Worm (Caenorhabditis elegans) whole organism, L2 larva: ENCODE data around the gene suf-1.

Experiments used
- C34F6.9 ChIP-seq: fragments of 150-350 bp; optimal IDR thresholded peaks from 2 replicates; lab custom pipeline; 2014; ENCODE audit warnings: missing biosample characterization, missing genetic modification characterization
- F13H6.1 ChIP-seq: sonication (generic microtip); optimal IDR thresholded peaks from 2 replicates; lab custom pipeline; 2016; ENCODE audit warnings: missing genetic modification characterization, missing compliant biosample characterization
- R02D3.7 ChIP-seq: fragments of 150-350 bp; optimal IDR thresholded peaks from 2 replicates; lab custom pipeline; 2014; ENCODE audit warnings: missing biosample characterization, missing genetic modification characterization
- ZK546.5 ChIP-seq: sonication (generic microtip); optimal IDR thresholded peaks from 2 replicates; lab custom pipeline; 2017; ENCODE audit warnings: missing biosample characterization, missing genetic modification characterization
- aly-2 ChIP-seq: fragments of 150-350 bp; optimal IDR thresholded peaks from 2 replicates; lab custom pipeline; 2014; ENCODE audit warnings: missing biosample characterization, missing genetic modification characterization
- blmp-1 ChIP-seq: sonication (generic microtip); optimal IDR thresholded peaks from 2 replicates; lab custom pipeline; 2017; ENCODE audit warnings: missing genetic modification characterization, mild to moderate bottlenecking, missing compliant biosample characterization, antibody characterized with exemption, moderate library complexity; ENCODE audit not compliant: insufficient read depth
- ceh-16 ChIP-seq: fragments of 150-350 bp; optimal IDR thresholded peaks from 2 replicates; lab custom pipeline; 2014; ENCODE audit warnings: missing biosample characterization, missing genetic modification characterization
- ceh-82 ChIP-seq: fragments of 150-350 bp; optimal IDR thresholded peaks from 2 replicates; lab custom pipeline; 2014; ENCODE audit warnings: missing biosample characterization, missing genetic modification characterization
- crh-2 ChIP-seq: sonication (generic microtip); optimal IDR thresholded peaks from 2 replicates; lab custom pipeline; 2017; ENCODE audit warnings: missing biosample characterization, missing genetic modification characterization
- dmd-4 ChIP-seq: sonication (generic microtip); optimal IDR thresholded peaks from 2 replicates; lab custom pipeline; 2017; ENCODE audit warnings: missing biosample characterization, missing genetic modification characterization
- egl-27 ChIP-seq: sonication (generic microtip); optimal IDR thresholded peaks from 3 replicates; lab custom pipeline; 2017; ENCODE audit warnings: missing biosample characterization, missing genetic modification reagents, missing genetic modification characterization
- elt-1 ChIP-seq: fragments of 150-350 bp; optimal IDR thresholded peaks from 2 replicates; lab custom pipeline; 2014; ENCODE audit warnings: missing biosample characterization, missing genetic modification characterization
- elt-3 ChIP-seq: sonication (generic microtip); optimal IDR thresholded peaks from 2 replicates; lab custom pipeline; 2017; ENCODE audit warnings: missing biosample characterization, missing genetic modification characterization
- fos-1 ChIP-seq: fragments of 150-350 bp; optimal IDR thresholded peaks from 2 replicates; lab custom pipeline; 2014; ENCODE audit warnings: missing biosample characterization, missing genetic modification characterization
- gmeb-1 ChIP-seq: fragments of 150-350 bp; optimal IDR thresholded peaks from 2 replicates; lab custom pipeline; 2014; ENCODE audit warnings: missing biosample characterization, missing genetic modification characterization
- lin-11 ChIP-seq: fragments of 150-350 bp; sonication (generic microtip); optimal IDR thresholded peaks from 2 replicates; lab custom pipeline; 2014; ENCODE audit warnings: missing biosample characterization, missing genetic modification characterization, inconsistent platforms, mixed read lengths
- lin-13 ChIP-seq: fragments of 150-350 bp; optimal IDR thresholded peaks from 2 replicates; lab custom pipeline; 2014; ENCODE audit warnings: missing biosample characterization, missing genetic modification reagents, missing genetic modification characterization
- lin-39 ChIP-seq: fragments of 150-350 bp; optimal IDR thresholded peaks from 2 replicates; lab custom pipeline; 2014; ENCODE audit warnings: missing biosample characterization, missing genetic modification reagents, missing genetic modification characterization
- nhr-10 ChIP-seq: sonication (generic microtip); optimal IDR thresholded peaks from 2 replicates; lab custom pipeline; 2017; ENCODE audit warnings: missing biosample characterization, missing genetic modification characterization
- nhr-11 ChIP-seq: fragments of 150-350 bp; optimal IDR thresholded peaks from 2 replicates; lab custom pipeline; 2014; ENCODE audit warnings: missing biosample characterization, missing genetic modification characterization
- nhr-12 ChIP-seq: fragments of 150-350 bp; optimal IDR thresholded peaks from 2 replicates; lab custom pipeline; 2014; ENCODE audit warnings: missing biosample characterization, missing genetic modification characterization
- nhr-129 ChIP-seq: fragments of 150-350 bp; optimal IDR thresholded peaks from 2 replicates; lab custom pipeline; 2014; ENCODE audit warnings: missing biosample characterization, missing genetic modification characterization
- nhr-23 ChIP-seq: fragments of 150-350 bp; optimal IDR thresholded peaks from 2 replicates; lab custom pipeline; 2014; ENCODE audit warnings: missing biosample characterization, missing genetic modification reagents, missing genetic modification characterization
- nhr-25 ChIP-seq: fragments of 150-350 bp; sonication (generic microtip); optimal IDR thresholded peaks from 3 replicates; lab custom pipeline; 2014; ENCODE audit warnings: missing biosample characterization, missing genetic modification characterization
- nhr-6 ChIP-seq: fragments of 150-350 bp; optimal IDR thresholded peaks from 2 replicates; lab custom pipeline; 2014; ENCODE audit warnings: missing biosample characterization, missing genetic modification characterization
- nhr-77 ChIP-seq: fragments of 150-350 bp; optimal IDR thresholded peaks from 2 replicates; lab custom pipeline; 2014; ENCODE audit warnings: missing biosample characterization, missing genetic modification characterization
- peb-1 ChIP-seq: fragments of 150-350 bp; optimal IDR thresholded peaks from 2 replicates; lab custom pipeline; 2014; ENCODE audit warnings: missing biosample characterization, missing genetic modification characterization
- skn-1 ChIP-seq: sonication (generic microtip); optimal IDR thresholded peaks from 2 replicates; lab custom pipeline; 2017; ENCODE audit warnings: missing biosample characterization, missing genetic modification characterization
- sma-3 ChIP-seq: sonication (generic microtip); optimal IDR thresholded peaks from 2 replicates; lab custom pipeline; 2016; ENCODE audit warnings: missing genetic modification reagents, missing genetic modification characterization, missing compliant biosample characterization
- sma-9 ChIP-seq, 2 experiments: fragments of 150-350 bp in 1 of 2; sonication (generic microtip) in 1 of 2; optimal IDR thresholded peaks; 2 replicates each; lab custom pipeline; 2014 to 2016; ENCODE audit warnings: missing genetic modification characterization in 2 of 2, mild to moderate bottlenecking in 1 of 2, missing biosample characterization in 1 of 2, missing compliant biosample characterization in 1 of 2, missing genetic modification reagents in 1 of 2, moderate library complexity in 1 of 2
- unc-55 ChIP-seq: fragments of 150-350 bp; sonication (generic microtip); optimal IDR thresholded peaks from 3 replicates; lab custom pipeline; 2014; ENCODE audit warnings: missing biosample characterization, missing genetic modification reagents, missing genetic modification characterization
- unc-62 ChIP-seq: fragments of 150-350 bp; optimal IDR thresholded peaks from 2 replicates; lab custom pipeline; 2014; ENCODE audit warnings: missing biosample characterization, missing genetic modification reagents, missing genetic modification characterization
- zag-1 ChIP-seq: fragments of 150-350 bp; optimal IDR thresholded peaks from 2 replicates; lab custom pipeline; 2014; ENCODE audit warnings: missing biosample characterization, missing genetic modification characterization
- ztf-1 ChIP-seq: fragments of 200-800 bp; sonication (Bioruptor generic); conservative IDR thresholded peaks from 2 replicates; pipeline ENCODE4 v1.3.6; 2022; ENCODE audit warnings: missing genetic modification characterization, missing compliant biosample characterization
- ztf-11 ChIP-seq: sonication (generic microtip); optimal IDR thresholded peaks from 2 replicates; lab custom pipeline; 2017; ENCODE audit warnings: missing biosample characterization, missing genetic modification characterization

The suf-1 gene

DNA sequence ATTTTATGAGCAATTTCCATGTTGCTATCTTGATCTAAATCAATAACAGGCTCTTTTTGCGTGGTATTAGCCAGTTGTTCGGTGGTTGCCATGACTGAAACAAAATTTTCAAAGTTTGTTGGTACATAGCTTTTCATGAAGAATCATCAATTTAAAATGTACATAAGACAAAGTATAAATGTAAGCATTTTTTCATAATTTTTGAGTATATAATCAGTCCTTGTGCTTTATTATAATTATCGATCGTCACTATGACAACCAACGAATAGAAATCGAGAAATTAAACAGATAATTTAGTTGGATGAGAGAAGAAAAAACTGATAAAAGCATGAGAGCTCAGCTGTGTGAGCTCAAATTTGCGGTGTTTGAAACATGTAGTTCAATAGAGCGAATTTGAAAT lies 18.2 kb downstream of the suf-1 start, which contains the start of gene T22C8.3:
T22C8.3 (minus strand) TSS at position 101 of the 400 bp plus-strand sequence.
- TF ChIP-seq dmd-4 (tag; lab: Kevin White, UChicago) (no peak), R02D3.7 (no peak)

DNA sequence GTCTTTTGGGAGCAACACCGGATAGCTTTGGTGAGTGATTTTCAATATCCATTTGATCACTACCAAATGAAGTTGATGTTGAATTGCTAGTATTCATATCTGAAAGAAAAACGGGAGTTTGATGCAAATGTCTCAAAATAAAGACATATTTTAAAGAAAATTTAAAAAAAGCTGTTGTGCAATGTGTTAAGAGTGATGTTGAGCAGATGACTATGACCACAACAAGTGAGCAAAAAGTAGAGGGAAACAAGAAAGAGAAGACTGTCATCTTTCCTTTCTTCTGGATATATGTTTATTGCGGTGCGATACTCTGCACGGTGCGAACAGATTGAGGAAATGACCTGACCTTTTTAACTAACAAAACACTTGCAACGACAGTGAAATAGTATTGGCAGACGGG lies 19.8 kb downstream of the suf-1 start, which contains the start of gene T22C8.4:
T22C8.4 (minus strand) TSS at position 101 of the 400 bp plus-strand sequence.
- TF ChIP-seq ztf-1 (no peak), egl-27 (tag; lab: Kevin White, UChicago) (no peak), C34F6.9 (no peak), nhr-11 (tag; lab: Kevin White, UChicago) (no peak)

DNA sequence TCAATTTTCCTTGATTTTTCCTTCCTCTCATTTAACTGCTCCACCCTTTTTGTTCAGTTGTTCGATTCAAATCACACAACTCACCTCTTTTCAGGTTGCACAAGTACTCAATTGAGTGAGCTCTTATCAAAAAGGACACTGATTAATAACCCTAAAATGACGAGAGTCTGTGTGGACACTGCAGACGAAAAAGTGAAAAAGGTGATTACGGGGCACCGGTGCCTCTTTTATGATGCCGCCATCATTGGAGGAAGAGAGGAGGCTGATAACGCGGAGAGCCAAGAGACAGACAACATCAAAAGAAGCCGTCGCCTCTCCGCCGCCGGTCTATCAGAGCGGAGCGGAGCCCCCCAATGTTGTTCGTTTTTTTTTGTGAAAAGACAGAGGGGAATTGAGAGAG lies 21.5 kb downstream of the suf-1 start, which contains the start of gene sptf-2:
sptf-2 (plus strand) TSS at position 297 of the 400 bp plus-strand sequence.
- TF ChIP-seq crh-2 (tag; lab: Kevin White, UChicago), result peak; percentile 29
- no peak for TF ChIP-seq lin-11
- TF ChIP-seq fos-1 (tag; lab: Kevin White, UChicago), result peak; percentile 97
- peak; percentile 9 for TF ChIP-seq gmeb-1 (tag; lab: Kevin White, UChicago)
- peak; percentile 1 for TF ChIP-seq sma-9 (GFP tag; optimal IDR thresholded peaks at IDR 0.05; lab: Kevin White, UChicago)
- TF ChIP-seq sma-9 (tag; optimal IDR thresholded peaks at IDR 0.05; lab: Kevin White, UChicago), result no peak
- no peak for TF ChIP-seq skn-1 (tag; lab: Kevin White, UChicago)
- peak; percentile 5 for TF ChIP-seq F13H6.1 (tag; lab: Kevin White, UChicago)

DNA sequence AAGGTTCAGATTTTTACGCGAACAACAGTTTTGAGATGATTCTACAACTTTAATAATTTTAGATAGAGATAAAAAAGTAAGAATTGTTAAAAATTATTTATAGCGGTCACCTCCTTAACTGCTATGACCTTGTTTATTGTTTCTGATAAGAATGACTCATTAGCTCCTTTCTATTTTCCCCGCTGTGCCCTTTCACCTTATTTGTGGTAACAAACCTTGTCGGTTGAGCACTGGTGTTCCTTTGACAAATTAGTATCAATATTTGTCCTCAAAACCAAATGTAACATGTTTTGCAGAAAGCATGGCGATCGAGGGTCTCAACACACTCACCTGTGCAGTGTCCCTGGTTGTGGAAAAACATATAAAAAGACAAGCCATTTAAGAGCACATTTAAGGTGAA lies 23.0 kb downstream of the suf-1 start:
- no peak for TF ChIP-seq nhr-23 (tag; lab: Kevin White, UChicago)
- no peak for TF ChIP-seq sma-9 (GFP tag; optimal IDR thresholded peaks at IDR 0.05; lab: Kevin White, UChicago)
- no peak for TF ChIP-seq sma-9 (tag; optimal IDR thresholded peaks at IDR 0.05; lab: Kevin White, UChicago)
- no peak for TF ChIP-seq nhr-12 (tag; lab: Kevin White, UChicago)
- TF ChIP-seq aly-2 (tag; lab: Kevin White, UChicago), result no peak
- no peak for TF ChIP-seq ztf-11
- no peak for TF ChIP-seq nhr-11 (tag; lab: Kevin White, UChicago)
- no peak for TF ChIP-seq nhr-25 (tag; lab: Kevin White, UChicago)
- TF ChIP-seq peb-1 (tag; lab: Kevin White, UChicago), result no peak
- no peak for TF ChIP-seq lin-39 (tag; lab: Kevin White, UChicago)
- no peak for TF ChIP-seq nhr-129
- TF ChIP-seq elt-3 (tag; lab: Kevin White, UChicago), result no peak
- TF ChIP-seq unc-55 (GFP tag; lab: Kevin White, UChicago), result no peak
- TF ChIP-seq elt-1 (tag; lab: Kevin White, UChicago), result no peak
- no peak for TF ChIP-seq R02D3.7

DNA sequence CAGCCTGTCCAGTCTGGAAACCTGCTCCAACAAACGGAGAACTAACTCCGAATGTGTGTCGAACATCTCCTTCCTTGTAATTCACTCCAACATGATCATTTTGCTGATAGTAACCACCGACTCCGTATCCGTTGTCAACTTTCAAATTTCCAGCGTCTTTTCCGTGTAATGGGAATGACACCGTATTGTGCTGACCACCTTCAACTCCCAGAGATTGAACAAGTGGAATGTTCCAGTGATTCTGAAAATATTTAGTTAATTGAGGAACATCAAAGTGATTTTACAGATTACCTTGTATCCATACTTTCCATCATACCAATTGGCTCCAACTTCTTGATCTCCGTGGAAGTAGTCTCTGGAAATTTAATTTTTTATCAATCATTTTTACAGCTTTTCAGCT lies 24.3 kb downstream of the suf-1 start:
- TF ChIP-seq nhr-77 (no peak), sma-3 (GFP tag; lab: Kevin White, UChicago) (no peak), ceh-16 (tag; lab: Kevin White, UChicago) (no peak), zag-1 (tag; lab: Kevin White, UChicago) (no peak), peb-1 (tag; lab: Kevin White, UChicago) (no peak), R02D3.7 (no peak), lin-39 (tag; lab: Kevin White, UChicago) (no peak), gmeb-1 (tag; lab: Kevin White, UChicago) (no peak), nhr-6 (tag; lab: Kevin White, UChicago) (no peak), nhr-10 (tag; lab: Kevin White, UChicago) (no peak), lin-13 (GFP tag; lab: Kevin White, UChicago) (no peak), ZK546.5 (tag; lab: Kevin White, UChicago) (no peak), F13H6.1 (tag; lab: Kevin White, UChicago) (no peak)
- TF ChIP-seq, all 48 proteins: peak for 0

DNA sequence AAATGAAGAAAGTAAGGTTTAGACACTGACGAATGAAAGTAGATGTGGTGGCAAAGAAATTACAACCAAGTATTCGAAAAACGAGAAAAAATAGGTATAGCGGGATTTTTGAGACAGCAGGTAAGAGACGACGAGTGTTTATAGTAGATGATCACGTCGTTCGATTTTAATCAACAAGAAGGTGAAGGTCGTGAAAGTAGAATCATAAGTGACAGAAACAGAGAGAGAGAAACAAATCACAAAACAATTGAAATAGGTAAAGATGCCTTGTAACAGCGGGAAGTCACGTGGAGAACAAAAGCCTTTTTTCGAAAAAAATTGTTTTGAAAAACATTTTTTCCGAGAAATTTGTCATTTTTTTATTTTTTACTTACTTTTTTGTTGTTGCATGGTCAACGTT lies 26.4 kb downstream of the suf-1 start, which contains the start of gene T22C8.6:
T22C8.6 (minus strand) TSS at position 194 of the 400 bp plus-strand sequence.
- peak; percentile 17 for TF ChIP-seq blmp-1
- no peak for TF ChIP-seq unc-55 (GFP tag; lab: Kevin White, UChicago)
- TF ChIP-seq unc-62 (GFP tag; lab: Kevin White, UChicago), result no peak
- TF ChIP-seq ceh-82 (tag; lab: Kevin White, UChicago), result no peak
- TF ChIP-seq nhr-77, result no peak
